Worm (Caenorhabditis elegans): ENCODE measurements around the gene hlh-28.

hlh-28 gene

ce11 chrX:17515207-17515902, 35.5 kb upstream of the hlh-28 start:
- TF ChIP-seq pha-4 (GFP tag; IDR thresholded peaks at IDR 0.05), result no peak
- no peak for TF ChIP-seq pha-4 (tag; optimal IDR thresholded peaks at IDR 0.05)
- TF ChIP-seq dmd-8 (GFP tag; IDR thresholded peaks at IDR 0.05), result no peak
- TF ChIP-seq mdl-1 (tag; optimal IDR thresholded peaks at IDR 0.05), result peak in 1 of 2 experiments; percentile 48
- TF ChIP-seq mdt-29 (GFP tag; IDR thresholded peaks at IDR 0.05), result no peak
- TF ChIP-seq mes-2 (tag; optimal IDR thresholded peaks at IDR 0.05; ENCODE audit: poor library complexity, severe bottlenecking), result no peak
- TF ChIP-seq lin-1 (GFP tag; IDR thresholded peaks at IDR 0.05), result no peak
- TF ChIP-seq dpl-1 (GFP tag; optimal IDR thresholded peaks at IDR 0.05), result no peak
- no peak for TF ChIP-seq ZK337.2 (GFP tag; IDR thresholded peaks at IDR 0.05)
- peak; percentile 18 for TF ChIP-seq nhr-6 (tag; optimal IDR thresholded peaks at IDR 0.05)
- TF ChIP-seq daf-12 (tag; optimal IDR thresholded peaks at IDR 0.05), result no peak
- TF ChIP-seq mep-1 (tag; optimal IDR thresholded peaks at IDR 0.05), result peak; percentile 34
- no peak for TF ChIP-seq fos-1 (tag; optimal IDR thresholded peaks at IDR 0.05)
- no peak for TF ChIP-seq sdz-12 (GFP tag; optimal IDR thresholded peaks at IDR 0.05)
- TF ChIP-seq lin-15B (tag; optimal IDR thresholded peaks at IDR 0.05), result no peak
- TF ChIP-seq Y5F2A.4 (GFP tag; optimal IDR thresholded peaks at IDR 0.05), result no peak
- 0 out of 2 replicates have a peak, but pooled peaks have one; percentile 17 for TF ChIP-seq arid-1 (GFP tag; conservative IDR thresholded peaks at IDR 0.05)
- TF ChIP-seq hlh-11 (tag; optimal IDR thresholded peaks at IDR 0.05), result peak; percentile 28
- TF ChIP-seq nhr-41 (GFP tag; IDR thresholded peaks at IDR 0.05), result no peak
- no peak for TF ChIP-seq saeg-2 (GFP tag; IDR thresholded peaks at IDR 0.05)
- TF ChIP-seq unc-62 (GFP tag; optimal IDR thresholded peaks at IDR 0.05 in 1 of 2), result peak in 1 of 2 experiments; percentile 22
- no peak for TF ChIP-seq unc-62 (tag; optimal IDR thresholded peaks at IDR 0.05)
- no peak for TF ChIP-seq ctbp-1 (GFP tag; IDR thresholded peaks at IDR 0.05)
- no peak for TF ChIP-seq pqm-1 (tag; optimal IDR thresholded peaks at IDR 0.05)
- no peak for TF ChIP-seq spr-1 (tag; optimal IDR thresholded peaks at IDR 0.05)
- no peak for TF ChIP-seq F26F4.8 (GFP tag; conservative IDR thresholded peaks at IDR 0.05)
- TF ChIP-seq zip-11 (GFP tag; IDR thresholded peaks at IDR 0.05), result no peak
- no peak for TF ChIP-seq ceh-32 (tag; optimal IDR thresholded peaks at IDR 0.05; ENCODE audit: poor library complexity)
- TF ChIP-seq egl-27 (tag; optimal IDR thresholded peaks at IDR 0.05), result no peak
- no peak for TF ChIP-seq ama-1 (optimal IDR thresholded peaks at IDR 0.05)
- TF ChIP-seq skn-1 (tag; optimal IDR thresholded peaks at IDR 0.05), result no peak
- peak; percentile 26 for TF ChIP-seq aha-1 (tag)
- no peak for TF ChIP-seq nhr-111 (GFP tag; optimal IDR thresholded peaks at IDR 0.05)
- TF ChIP-seq zfp-2 (tag; optimal IDR thresholded peaks at IDR 0.05), result no peak
- peak; percentile 48 for TF ChIP-seq hlh-30 (tag; optimal IDR thresholded peaks at IDR 0.05; ENCODE audit: insufficient read depth)
- no peak for TF ChIP-seq ceh-62 (tag; optimal IDR thresholded peaks at IDR 0.05)
- TF ChIP-seq lin-39 (tag; optimal IDR thresholded peaks at IDR 0.05), result no peak
- TF ChIP-seq dve-1 (tag; optimal IDR thresholded peaks at IDR 0.05; ENCODE audit: insufficient read depth), result no peak
- no peak for TF ChIP-seq lsy-2 (tag; optimal IDR thresholded peaks at IDR 0.05)
- no peak for TF ChIP-seq dmd-6 (GFP tag; IDR thresholded peaks at IDR 0.05)
- TF ChIP-seq php-3 (GFP tag; IDR thresholded peaks at IDR 0.05), result no peak
- no peak for TF ChIP-seq Y105C5A.15 (GFP tag; IDR thresholded peaks at IDR 0.05)
- peak; percentile 85 for TF ChIP-seq nhr-28 (tag; optimal IDR thresholded peaks at IDR 0.05)
- TF ChIP-seq ztf-7 (tag; optimal IDR thresholded peaks at IDR 0.05), result no peak
- TF ChIP-seq fkh-10 (GFP tag; optimal IDR thresholded peaks at IDR 0.05), result no peak
- no peak for TF ChIP-seq Y75B8A.6 (GFP tag; IDR thresholded peaks at IDR 0.05)
- no peak for TF ChIP-seq rbr-2 (tag; optimal IDR thresholded peaks at IDR 0.05)
- TF ChIP-seq cey-2 (tag; optimal IDR thresholded peaks at IDR 0.05; ENCODE audit: borderline replicate concordance, insufficient read depth), result no peak
- TF ChIP-seq tra-1 (GFP tag; IDR thresholded peaks at IDR 0.05), result no peak
- no peak for TF ChIP-seq ces-1 (GFP tag; optimal IDR thresholded peaks at IDR 0.05)
- TF ChIP-seq daf-16 (GFP tag; optimal IDR thresholded peaks at IDR 0.05), result no peak
- no peak for TF ChIP-seq daf-16 (tag; optimal IDR thresholded peaks at IDR 0.05)
